Fruit fly (Drosophila melanogaster) whole organism, embryonic: Measurements from ENCODE around the gene Rpt4.

Experiments used
- Adf1 ChIP-seq: fragments of 200-800 bp; sonication (Bioruptor generic); IDR thresholded peaks from 2 replicates; pipeline ENCODE4 v1.3.6; 2022; ENCODE audit warnings: missing biosample characterization, missing genetic modification characterization
- BEAF-32 ChIP-seq: fragments of 200-800 bp; sonication (Bioruptor generic); optimal IDR thresholded peaks from 3 replicates; lab custom pipeline; 2017; ENCODE audit warnings: missing biosample characterization, missing genetic modification characterization, mild to moderate bottlenecking, moderate library complexity, missing genetic modification reagents
- Bteb2 ChIP-seq: fragments of 200-800 bp; sonication (Bioruptor generic); optimal IDR thresholded peaks from 2 replicates; lab custom pipeline; 2016; ENCODE audit warnings: missing biosample characterization, missing genetic modification characterization
- CG10959 ChIP-seq: fragments of 200-800 bp; sonication (Bioruptor generic); IDR thresholded peaks from 2 replicates; pipeline ENCODE4 v1.3.6; 2022; ENCODE audit warnings: missing biosample characterization, missing genetic modification characterization
- CG11723 ChIP-seq: fragments of 200-800 bp; sonication (Bioruptor generic); optimal IDR thresholded peaks from 2 replicates; lab custom pipeline; 2017; ENCODE audit warnings: missing biosample characterization, mild to moderate bottlenecking, missing genetic modification characterization
- CG12104 ChIP-seq: fragments of 200-800 bp; sonication (Bioruptor generic); optimal IDR thresholded peaks from 3 replicates; lab custom pipeline; 2016; ENCODE audit warnings: missing biosample characterization, missing genetic modification characterization
- CG12391 ChIP-seq: fragments of 200-800 bp; sonication (Bioruptor generic); optimal IDR thresholded peaks from 3 replicates; lab custom pipeline; 2018; ENCODE audit warnings: missing biosample characterization, mild to moderate bottlenecking, missing genetic modification characterization, moderate library complexity
- CG13424 ChIP-seq: fragments of 200-800 bp; sonication (Bioruptor generic); optimal IDR thresholded peaks from 2 replicates; lab custom pipeline; 2019; ENCODE audit warnings: missing biosample characterization, mild to moderate bottlenecking, missing genetic modification characterization, moderate library complexity
- CG16779 ChIP-seq: fragments of 200-800 bp; sonication (Bioruptor generic); IDR thresholded peaks from 2 replicates; pipeline ENCODE4 v1.3.6; 2022; ENCODE audit warnings: missing biosample characterization, missing genetic modification characterization
- CG16813 ChIP-seq: fragments of 200-800 bp; sonication (Bioruptor generic); IDR thresholded peaks from 3 replicates; pipeline ENCODE4 v1.3.6; 2022; ENCODE audit warnings: missing biosample characterization, missing genetic modification characterization; ENCODE audit not compliant: partially characterized antibody
- CG16815 ChIP-seq: fragments of 200-800 bp; sonication (Bioruptor generic); optimal IDR thresholded peaks from 3 replicates; lab custom pipeline; 2017; ENCODE audit warnings: missing biosample characterization, mild to moderate bottlenecking, missing genetic modification characterization
- CG16863 ChIP-seq: fragments of 200-800 bp; sonication (Bioruptor generic); optimal IDR thresholded peaks from 3 replicates; lab custom pipeline; 2016; ENCODE audit warnings: missing biosample characterization, missing genetic modification characterization
- CG17568 ChIP-seq: fragments of 200-800 bp; sonication (Bioruptor generic); optimal IDR thresholded peaks from 2 replicates; lab custom pipeline; 2018; ENCODE audit warnings: missing biosample characterization, mild to moderate bottlenecking, missing genetic modification characterization, moderate library complexity
- CG2875 ChIP-seq: fragments of 200-800 bp; sonication (Bioruptor generic); optimal IDR thresholded peaks from 2 replicates; lab custom pipeline; 2017; ENCODE audit warnings: missing biosample characterization, mild to moderate bottlenecking, missing genetic modification characterization, missing genetic modification reagents
- CG2889 ChIP-seq: fragments of 200-800 bp; sonication (Bioruptor generic); IDR thresholded peaks from 3 replicates; pipeline ENCODE4 v1.3.6; 2022; ENCODE audit warnings: missing biosample characterization, missing genetic modification characterization
- CG34224 ChIP-seq: fragments of 200-800 bp; sonication (Bioruptor generic); IDR thresholded peaks from 3 replicates; pipeline ENCODE4 v1.3.6; 2022; ENCODE audit warnings: missing biosample characterization, missing genetic modification characterization; ENCODE audit not compliant: partially characterized antibody
- CG6683 ChIP-seq: fragments of 200-800 bp; sonication (Bioruptor generic); optimal IDR thresholded peaks from 2 replicates; lab custom pipeline; 2017; ENCODE audit warnings: missing biosample characterization, mild to moderate bottlenecking, missing genetic modification characterization, missing genetic modification reagents
- CG7357 ChIP-seq: fragments of 200-800 bp; sonication (Bioruptor generic); IDR thresholded peaks from 3 replicates; pipeline ENCODE4 v1.3.6; 2022; ENCODE audit warnings: missing biosample characterization, missing genetic modification characterization
- CG9215 ChIP-seq: fragments of 200-800 bp; sonication (Bioruptor generic); IDR thresholded peaks from 2 replicates; pipeline ENCODE4 v1.3.6; 2022; ENCODE audit warnings: missing biosample characterization, missing genetic modification characterization
- CoRest ChIP-seq: fragments of 200-800 bp; sonication (Bioruptor generic); optimal IDR thresholded peaks from 3 replicates; lab custom pipeline; 2018; ENCODE audit warnings: missing biosample characterization, mild to moderate bottlenecking, missing genetic modification characterization, moderate library complexity
- Doc3 ChIP-seq: fragments of 200-800 bp; sonication (Bioruptor generic); IDR thresholded peaks from 3 replicates; pipeline ENCODE4 v1.3.6; 2022; ENCODE audit warnings: missing biosample characterization, missing genetic modification characterization; ENCODE audit not compliant: partially characterized antibody
- ERR ChIP-seq: fragments of 200-800 bp; sonication (Bioruptor generic); optimal IDR thresholded peaks from 2 replicates; lab custom pipeline; 2016; ENCODE audit warnings: missing biosample characterization, missing genetic modification characterization
- Ets65A ChIP-seq: fragments of 200-800 bp; sonication (Bioruptor generic); peaks from one replicate; lab custom pipeline; 2016; ENCODE audit warnings: missing biosample characterization, missing genetic modification characterization
- Jarid2 ChIP-seq: fragments of 200-800 bp; sonication (Bioruptor generic); optimal IDR thresholded peaks from 3 replicates; lab custom pipeline; 2017; ENCODE audit warnings: mild to moderate bottlenecking, missing biosample characterization, missing genetic modification reagents, missing genetic modification characterization
- MTF-1 ChIP-seq: fragments of 200-800 bp; sonication (Bioruptor generic); optimal IDR thresholded peaks from 2 replicates; lab custom pipeline; 2018; ENCODE audit warnings: missing biosample characterization, mild to moderate bottlenecking, missing genetic modification characterization, borderline replicate concordance
- Nf-YA ChIP-seq: fragments of 200-800 bp; sonication (Bioruptor generic); IDR thresholded peaks from 2 replicates; pipeline ENCODE4 v1.3.6; 2022; ENCODE audit warnings: missing biosample characterization, missing genetic modification characterization
- Sry-β ChIP-seq: fragments of 200-800 bp; sonication (Bioruptor generic); optimal IDR thresholded peaks from 2 replicates; lab custom pipeline; 2018; ENCODE audit warnings: missing biosample characterization, mild to moderate bottlenecking, missing genetic modification characterization, moderate library complexity
- az2 ChIP-seq: fragments of 200-800 bp; sonication (Bioruptor generic); optimal IDR thresholded peaks from 3 replicates; lab custom pipeline; 2016; ENCODE audit warnings: missing biosample characterization, missing genetic modification characterization
- chif ChIP-seq, 2 experiments: fragments of 200-800 bp; sonication (Bioruptor generic); optimal IDR thresholded peaks; 3 replicates each; lab custom pipeline; 2016; ENCODE audit warnings: missing biosample characterization in 2 of 2, missing genetic modification characterization in 2 of 2
- chn ChIP-seq: fragments of 200-800 bp; sonication (Bioruptor generic); optimal IDR thresholded peaks from 2 replicates; lab custom pipeline; 2016; ENCODE audit warnings: missing biosample characterization, missing genetic modification characterization
- cwo ChIP-seq: fragments of 200-800 bp; sonication (Bioruptor generic); optimal IDR thresholded peaks from 3 replicates; lab custom pipeline; 2017; ENCODE audit warnings: missing biosample characterization, missing genetic modification characterization, mild to moderate bottlenecking, moderate library complexity, missing genetic modification reagents
- da ChIP-seq: fragments of 200-800 bp; sonication (Bioruptor generic); optimal IDR thresholded peaks from 2 replicates; lab custom pipeline; 2016; ENCODE audit warnings: missing biosample characterization, missing genetic modification characterization
- fd3F ChIP-seq: fragments of 200-800 bp; sonication (Bioruptor generic); optimal IDR thresholded peaks from 2 replicates; lab custom pipeline; 2018; ENCODE audit warnings: missing biosample characterization, mild to moderate bottlenecking, missing genetic modification characterization, moderate library complexity
- fru ChIP-seq: fragments of >200 bp; optimal IDR thresholded peaks from 2 replicates; lab custom pipeline; 2017
- gce ChIP-seq: fragments of 200-800 bp; sonication (Bioruptor generic); IDR thresholded peaks from 3 replicates; pipeline ENCODE4 v1.3.6; 2022; ENCODE audit warnings: missing biosample characterization, missing genetic modification characterization
- grn ChIP-seq: fragments of 200-800 bp; sonication (Bioruptor generic); optimal IDR thresholded peaks from 3 replicates; lab custom pipeline; 2017; ENCODE audit warnings: missing biosample characterization, missing genetic modification characterization
- hb ChIP-seq: fragments of 200-800 bp; sonication (Bioruptor generic); IDR thresholded peaks from 3 replicates; pipeline ENCODE4 v1.3.6; 2022; ENCODE audit warnings: missing biosample characterization, missing genetic modification characterization; ENCODE audit not compliant: partially characterized antibody
- her ChIP-seq: fragments of 200-800 bp; sonication (Bioruptor generic); optimal IDR thresholded peaks from 2 replicates; lab custom pipeline; 2016; ENCODE audit warnings: missing biosample characterization, missing genetic modification characterization
- luna ChIP-seq: fragments of 200-800 bp; sonication (Bioruptor generic); optimal IDR thresholded peaks from 2 replicates; lab custom pipeline; 2016; ENCODE audit warnings: missing biosample characterization, missing genetic modification characterization
- mirr ChIP-seq: fragments of 200-800 bp; sonication (Bioruptor generic); optimal IDR thresholded peaks from 3 replicates; lab custom pipeline; 2018; ENCODE audit warnings: missing biosample characterization, mild to moderate bottlenecking, missing genetic modification characterization
- pho ChIP-seq: fragments of 200-800 bp; sonication (Bioruptor generic); optimal IDR thresholded peaks from 2 replicates; lab custom pipeline; 2016; ENCODE audit warnings: missing biosample characterization, missing genetic modification characterization
- pzg ChIP-seq: fragments of 200-800 bp; sonication (Bioruptor generic); optimal IDR thresholded peaks from 3 replicates; lab custom pipeline; 2018; ENCODE audit warnings: missing biosample characterization, mild to moderate bottlenecking, missing genetic modification characterization, moderate library complexity
- ranshi ChIP-seq: fragments of 200-800 bp; sonication (Bioruptor generic); IDR thresholded peaks from 2 replicates; pipeline ENCODE4 v1.3.6; 2022; ENCODE audit warnings: missing biosample characterization, missing genetic modification characterization
- shn ChIP-seq: fragments of 200-800 bp; sonication (Bioruptor generic); optimal IDR thresholded peaks from 3 replicates; lab custom pipeline; 2016; ENCODE audit warnings: missing biosample characterization, missing genetic modification characterization
- sisA ChIP-seq: fragments of 200-800 bp; sonication (Bioruptor generic); IDR thresholded peaks from 2 replicates; pipeline ENCODE4 v1.3.6; 2022; ENCODE audit warnings: missing biosample characterization, missing genetic modification characterization
- sob ChIP-seq: fragments of 200-800 bp; sonication (Bioruptor generic); IDR thresholded peaks from 2 replicates; pipeline ENCODE4 v1.3.6; 2022; ENCODE audit warnings: missing biosample characterization, missing genetic modification characterization
- tx ChIP-seq: fragments of 200-800 bp; sonication (Bioruptor generic); optimal IDR thresholded peaks from 2 replicates; lab custom pipeline; 2016; ENCODE audit warnings: missing biosample characterization, missing genetic modification characterization
- unc-4 ChIP-seq: fragments of 200-800 bp; sonication (Bioruptor generic); IDR thresholded peaks from 2 replicates; pipeline ENCODE4 v1.3.6; 2022; ENCODE audit warnings: missing biosample characterization, missing genetic modification characterization; ENCODE audit not compliant: partially characterized antibody
- usp ChIP-seq: fragments of >200 bp; optimal IDR thresholded peaks from 2 replicates; lab custom pipeline; 2017; ENCODE audit warnings: missing biosample characterization, missing genetic modification characterization
- wdn ChIP-seq: fragments of 200-800 bp; sonication (Bioruptor generic); IDR thresholded peaks from 2 replicates; pipeline ENCODE4 v1.3.6; 2022; ENCODE audit warnings: missing biosample characterization, missing genetic modification characterization
- wor ChIP-seq: fragments of 200-800 bp; sonication (Bioruptor generic); IDR thresholded peaks from 2 replicates; pipeline ENCODE4 v1.3.6; 2022; ENCODE audit warnings: missing biosample characterization, missing genetic modification characterization

The Rpt4 gene

DNA sequence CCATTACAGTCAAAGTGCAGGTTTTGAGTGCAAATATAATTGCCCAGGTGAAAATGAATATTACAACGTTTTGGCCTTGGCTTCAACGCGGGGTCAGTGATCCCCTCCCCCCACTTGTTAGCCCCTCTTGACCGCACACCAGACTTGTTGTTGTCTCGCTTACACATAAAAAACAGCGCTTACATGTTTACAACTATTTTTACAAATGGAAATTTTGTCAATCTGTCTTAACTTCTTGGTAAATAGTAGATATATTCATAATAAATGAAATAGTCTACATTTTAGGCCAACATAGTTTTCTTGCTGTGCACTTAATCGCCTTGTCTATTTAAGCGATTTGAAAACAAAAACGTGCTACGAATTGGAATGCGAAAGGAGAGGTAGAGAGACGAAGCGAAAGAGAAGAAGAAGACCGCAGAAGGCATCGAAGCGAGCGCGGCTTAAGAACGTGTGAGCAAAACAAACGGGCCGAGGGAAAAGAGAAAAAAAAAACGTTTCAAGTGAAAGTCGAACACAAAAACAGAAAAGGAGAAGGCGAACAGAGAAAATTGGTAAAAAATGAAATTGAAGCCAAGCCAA, 49.0 kb upstream of the Rpt4 start (continued):
- TF ChIP-seq Bteb2 (GFP tag; lab: Kevin White, UChicago) (peak; percentile 6), MTF-1 (GFP tag; lab: Kevin White, UChicago) (no peak), CG16779 (GFP tag; lab: Robert Waterston, UW) (no peak), gce (GFP tag; lab: Robert Waterston, UW) (peak; percentile 55; the same call in 1 of the 3 replicates), tx (GFP tag; lab: Kevin White, UChicago) (no peak), ranshi (GFP tag; lab: Robert Waterston, UW) (peak; percentile 58), CG6683 (GFP tag; lab: Kevin White, UChicago) (peak; percentile 10), Ets65A (GFP tag; lab: Kevin White, UChicago) (peak; percentile 77), sob (GFP tag; lab: Robert Waterston, UW) (peak; percentile 47; the same call in 1 of the 2 replicates), Jarid2 (GFP tag; lab: Kevin White, UChicago) (peak; percentile 8), Sry-β (GFP tag; lab: Kevin White, UChicago) (no peak), ERR (GFP tag; lab: Kevin White, UChicago) (no peak), Doc3 (GFP tag; lab: Robert Waterston, UW) (no peak), grn (no peak), CG17568 (GFP tag; lab: Kevin White, UChicago) (no peak), CG16815 (GFP tag; lab: Kevin White, UChicago) (no peak), unc-4 (no peak), CG7357 (peak; percentile 28; the same call in 1 of the 3 replicates), chif (GFP tag; optimal IDR thresholded peaks at IDR 0.05; lab: Kevin White, UChicago) (peak; percentile 3 to 25), CG16813 (no peak), wor (GFP tag; lab: Robert Waterston, UW) (no peak), CG10959 (GFP tag; lab: Robert Waterston, UW) (no peak), CG11723 (GFP tag; lab: Kevin White, UChicago) (no peak), Adf1 (GFP tag; lab: Robert Waterston, UW) (no peak; the same call in 1 of the 2 replicates), pho (GFP tag; lab: Kevin White, UChicago) (no peak), fd3F (GFP tag; lab: Kevin White, UChicago) (peak; percentile 20), cwo (peak; percentile 90), Nf-YA (peak; percentile 62), CG9215 (GFP tag; lab: Robert Waterston, UW) (peak; percentile 46), luna (GFP tag; lab: Kevin White, UChicago) (no peak), BEAF-32 (GFP tag; lab: Kevin White, UChicago) (no peak), CG13424 (tag; lab: Kevin White, UChicago) (peak; percentile 65), mirr (GFP tag; lab: Kevin White, UChicago) (no peak), CG12104 (peak; percentile 41), pzg (GFP tag; lab: Kevin White, UChicago) (no peak), sisA (GFP tag; lab: Robert Waterston, UW) (peak; percentile 47), CG12391 (tag; lab: Kevin White, UChicago) (peak; percentile 52), az2 (GFP tag; lab: Kevin White, UChicago) (peak; percentile 2), CG16863 (GFP tag; lab: Kevin White, UChicago) (no peak), CG2889 (peak; percentile 57; the same call in 1 of the 3 replicates), da (GFP tag; lab: Kevin White, UChicago) (no peak), shn (GFP tag; lab: Kevin White, UChicago) (peak; percentile 24), CG2875 (GFP tag; lab: Kevin White, UChicago) (no peak), her (GFP tag; lab: Kevin White, UChicago) (no peak), hb (GFP tag; lab: Robert Waterston, UW) (no peak), chn (GFP tag; lab: Kevin White, UChicago) (peak; percentile 22), wdn (GFP tag; lab: Robert Waterston, UW) (no peak), fru (no peak), usp (GFP tag; lab: Kevin White, UChicago) (no peak), CG34224 (GFP tag; lab: Robert Waterston, UW) (no peak), CoRest (tag; lab: Kevin White, UChicago) (peak; percentile 22)
